Worm (Caenorhabditis elegans): ENCODE results near the gene cogc-2.

cogc-2 gene

DNA sequence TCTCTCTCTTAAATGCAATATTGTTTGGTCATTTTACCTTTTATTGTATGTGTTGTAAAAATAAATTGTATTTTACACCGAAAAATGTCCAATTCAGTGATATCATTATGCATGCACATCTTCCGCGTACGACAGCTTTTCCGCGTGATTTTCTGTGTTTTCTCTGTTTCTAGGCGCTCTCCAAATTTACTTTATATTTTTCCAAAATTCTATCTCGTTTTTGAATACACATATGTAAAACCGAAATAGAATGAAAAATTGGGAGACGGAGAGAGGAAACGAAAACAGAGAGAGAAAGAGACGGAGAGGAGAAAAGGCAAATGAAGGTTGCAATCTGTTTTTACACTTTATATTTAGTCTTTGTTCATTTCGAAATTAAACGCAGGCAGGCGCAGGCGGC lies 22.9 kb downstream of the cogc-2 start (continued):
- TF ChIP-seq unc-42 (tag; optimal IDR thresholded peaks at IDR 0.05) (peak; percentile 52), rnt-1 (tag; optimal IDR thresholded peaks at IDR 0.05) (no peak), dmd-4 (tag; optimal IDR thresholded peaks at IDR 0.05; ENCODE audit: borderline replicate concordance) (no peak), ceh-31 (tag; optimal IDR thresholded peaks at IDR 0.05) (peak; percentile 33), C08G9.2 (tag; optimal IDR thresholded peaks at IDR 0.05) (no peak), madf-2 (tag; optimal IDR thresholded peaks at IDR 0.05) (no peak), nhr-232 (tag; optimal IDR thresholded peaks at IDR 0.05) (no peak), gmeb-2 (tag; optimal IDR thresholded peaks at IDR 0.05) (no peak), K02D7.2 (tag; optimal IDR thresholded peaks at IDR 0.05) (no peak), fkh-10 (GFP tag; optimal IDR thresholded peaks at IDR 0.05) (no peak), elt-2 (tag; optimal IDR thresholded peaks at IDR 0.05) (no peak), hlh-15 (tag; optimal IDR thresholded peaks at IDR 0.05) (no peak), mec-3 (tag; optimal IDR thresholded peaks at IDR 0.05; ENCODE audit: borderline replicate concordance) (no peak), ceh-45 (GFP tag; IDR thresholded peaks at IDR 0.05) (no peak), hlh-30 (tag; optimal IDR thresholded peaks at IDR 0.05; ENCODE audit: insufficient read depth) (peak; percentile 60), unc-55 (GFP tag; optimal IDR thresholded peaks at IDR 0.05) (peak; percentile 81), ceh-19 (GFP tag; optimal IDR thresholded peaks at IDR 0.05) (no peak), nfya-1 (tag; optimal IDR thresholded peaks at IDR 0.05) (peak; percentile 61), pag-3 (tag; optimal IDR thresholded peaks at IDR 0.05; ENCODE audit: borderline replicate concordance) (no peak), ceh-34 (tag; optimal IDR thresholded peaks at IDR 0.05) (peak; percentile 13), hlh-8 (tag; optimal IDR thresholded peaks at IDR 0.05) (peak; percentile 2), npax-4 (tag; optimal IDR thresholded peaks at IDR 0.05) (no peak), ref-2 (tag; optimal IDR thresholded peaks at IDR 0.05) (no peak), pha-2 (tag; optimal IDR thresholded peaks at IDR 0.05) (no peak), sox-4 (tag; optimal IDR thresholded peaks at IDR 0.05) (no peak), ceh-18 (tag; optimal IDR thresholded peaks at IDR 0.05) (no peak), ama-1 (optimal IDR thresholded peaks at IDR 0.05) (no peak), dve-1 (tag; optimal IDR thresholded peaks at IDR 0.05) (peak; percentile 14), ttx-3 (tag; optimal IDR thresholded peaks at IDR 0.05) (no peak), pax-1 (tag; optimal IDR thresholded peaks at IDR 0.05) (no peak), ceh-24 (tag; optimal IDR thresholded peaks at IDR 0.05) (no peak)

ce11 chrIV:7012731-7013445 lies 26.5 kb downstream of the cogc-2 start:
- no peak for TF ChIP-seq syd-9 (tag; optimal IDR thresholded peaks at IDR 0.05)
- TF ChIP-seq hlh-6 (tag; optimal IDR thresholded peaks at IDR 0.05) = no peak
- TF ChIP-seq nhr-232 (tag; optimal IDR thresholded peaks at IDR 0.05) = no peak
- no peak for TF ChIP-seq unc-55 (GFP tag; optimal IDR thresholded peaks at IDR 0.05)
- no peak for TF ChIP-seq elt-2 (tag; optimal IDR thresholded peaks at IDR 0.05)
- TF ChIP-seq pat-9 (tag; optimal IDR thresholded peaks at IDR 0.05) = no peak
- TF ChIP-seq F13H6.1 (tag; optimal IDR thresholded peaks at IDR 0.05) = no peak
- no peak for TF ChIP-seq hlh-15 (tag; optimal IDR thresholded peaks at IDR 0.05)
- no peak for TF ChIP-seq K09A11.1 (tag; optimal IDR thresholded peaks at IDR 0.05; ENCODE audit: insufficient read depth)
- no peak for TF ChIP-seq ceh-19 (GFP tag; optimal IDR thresholded peaks at IDR 0.05)
- no peak for TF ChIP-seq nfya-1 (tag; optimal IDR thresholded peaks at IDR 0.05)
- TF ChIP-seq ceh-22 (tag; optimal IDR thresholded peaks at IDR 0.05) = no peak
- TF ChIP-seq tbx-2 (tag; optimal IDR thresholded peaks at IDR 0.05) = no peak
- TF ChIP-seq mec-3 (tag; optimal IDR thresholded peaks at IDR 0.05; ENCODE audit: borderline replicate concordance) = no peak

DNA sequence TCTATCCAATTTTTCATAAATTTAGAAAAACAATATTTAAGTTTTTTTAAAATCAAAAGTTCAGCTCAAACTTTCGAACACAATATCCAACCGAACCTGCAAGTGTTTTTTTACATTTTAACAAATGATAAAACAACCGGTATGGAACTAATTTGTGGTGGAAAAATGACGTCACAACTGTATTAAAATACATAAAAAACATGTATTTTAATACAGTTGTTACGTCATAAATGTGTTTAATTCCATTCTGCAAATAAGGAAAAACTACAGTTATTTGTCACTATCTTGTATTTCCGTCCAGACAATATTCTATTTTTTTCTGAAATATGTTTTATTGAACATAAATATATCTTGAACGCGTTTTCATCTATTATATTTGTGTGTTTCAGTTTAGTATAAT lies 27.2 kb downstream of the cogc-2 start:
- TF ChIP-seq fkh-10 (GFP tag; optimal IDR thresholded peaks at IDR 0.05) = no peak
- no peak for TF ChIP-seq pqm-1 (tag; optimal IDR thresholded peaks at IDR 0.05)
- TF ChIP-seq syd-9 (tag; optimal IDR thresholded peaks at IDR 0.05) = no peak
- no peak for TF ChIP-seq tbx-2 (tag; optimal IDR thresholded peaks at IDR 0.05)
- TF ChIP-seq elt-4 (tag; optimal IDR thresholded peaks at IDR 0.05) = no peak
- no peak for TF ChIP-seq hlh-30 (tag; optimal IDR thresholded peaks at IDR 0.05; ENCODE audit: insufficient read depth)
- TF ChIP-seq F13H6.1 (tag; optimal IDR thresholded peaks at IDR 0.05) = no peak
- TF ChIP-seq ceh-18 (tag; optimal IDR thresholded peaks at IDR 0.05) = no peak
- TF ChIP-seq ahr-1 (tag; optimal IDR thresholded peaks at IDR 0.05) = no peak
- TF ChIP-seq hlh-6 (tag; optimal IDR thresholded peaks at IDR 0.05) = no peak
- no peak for TF ChIP-seq pat-9 (tag; optimal IDR thresholded peaks at IDR 0.05)
- no peak for TF ChIP-seq ceh-6 (GFP tag; optimal IDR thresholded peaks at IDR 0.05)
- no peak for TF ChIP-seq lim-6 (tag; optimal IDR thresholded peaks at IDR 0.05)
- no peak for TF ChIP-seq che-1 (tag; optimal IDR thresholded peaks at IDR 0.05)
- TF ChIP-seq ceh-19 (GFP tag; optimal IDR thresholded peaks at IDR 0.05) = no peak
- no peak for TF ChIP-seq ref-2 (tag; optimal IDR thresholded peaks at IDR 0.05)
- TF ChIP-seq lin-11 (tag; optimal IDR thresholded peaks at IDR 0.05) = no peak
- no peak for TF ChIP-seq pros-1 (tag; optimal IDR thresholded peaks at IDR 0.05)
